Worm (Caenorhabditis elegans) whole organism, L4/young adult: ENCODE results near the gene F09B9.4.

Experiments
- W03F9.2 ChIP-seq: fragments of 150-350 bp; optimal IDR thresholded peaks from 2 replicates; lab custom pipeline; 2014; ENCODE audit warnings: missing biosample characterization, missing genetic modification characterization
- dao-5 ChIP-seq: sonication (generic microtip); optimal IDR thresholded peaks from 2 replicates; lab custom pipeline; 2016; ENCODE audit warnings: missing genotype, missing genetic modification characterization, moderate library complexity, missing compliant biosample characterization
- him-1 ChIP-seq: sonication (generic microtip); optimal IDR thresholded peaks from 2 replicates; lab custom pipeline; 2016; ENCODE audit warnings: missing genotype, missing genetic modification reagents, missing genetic modification characterization, missing compliant biosample characterization

DNA sequence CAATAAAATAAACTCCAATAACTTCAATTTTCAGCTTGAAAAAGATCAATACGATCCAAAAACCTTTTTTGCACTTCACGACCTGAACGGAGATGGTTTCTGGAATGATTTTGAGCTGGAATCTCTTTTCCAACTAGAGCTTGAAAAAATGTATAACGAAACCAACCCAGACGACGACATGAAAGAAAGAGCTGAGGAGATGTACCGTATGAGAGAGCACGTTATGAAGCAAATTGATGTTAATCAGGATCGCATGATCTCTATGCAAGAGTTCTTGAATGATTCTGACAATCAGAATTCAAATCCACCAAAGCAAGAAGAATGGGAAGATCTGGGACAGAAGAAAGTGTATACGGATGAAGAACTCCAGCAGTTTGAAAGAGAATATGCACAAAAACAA, 38.8 kb downstream of the F09B9.4 start:
- TF ChIP-seq him-1 (tag; lab: Kevin White, UChicago) (no peak), W03F9.2 (tag; lab: Kevin White, UChicago) (no peak), dao-5 (tag; lab: Kevin White, UChicago) (no peak)
